Worm (Caenorhabditis elegans): ENCODE results near the gene msp-51.

The msp-51 gene

ce11 chrIV:5290547-5290946, 4.6 kb downstream of the msp-51 start, which contains the start of gene nlp-47:
Gene nlp-47 (plus strand): TSS chrIV:5290847.
- TF ChIP-seq blmp-1 (tag; optimal IDR thresholded peaks at IDR 0.05; ENCODE audit: insufficient read depth) (no peak), sma-9 (GFP tag; optimal IDR thresholded peaks at IDR 0.05) (no peak), sma-9 (tag; optimal IDR thresholded peaks at IDR 0.05) (no peak), zag-1 (tag; optimal IDR thresholded peaks at IDR 0.05) (no peak), F13H6.1 (tag; optimal IDR thresholded peaks at IDR 0.05) (no peak), lin-39 (tag; optimal IDR thresholded peaks at IDR 0.05) (no peak), nhr-6 (tag; optimal IDR thresholded peaks at IDR 0.05) (no peak), lsy-2 (tag; optimal IDR thresholded peaks at IDR 0.05) (no peak), C34F6.9 (tag; optimal IDR thresholded peaks at IDR 0.05) (no peak), elt-3 (tag; optimal IDR thresholded peaks at IDR 0.05) (no peak), sma-3 (GFP tag; optimal IDR thresholded peaks at IDR 0.05) (no peak), elt-1 (tag; optimal IDR thresholded peaks at IDR 0.05) (no peak)

ce11 chrIV:5288932-5289331, 6.2 kb downstream of the msp-51 start:
- TF ChIP-seq gmeb-1 (tag; optimal IDR thresholded peaks at IDR 0.05) = no peak
- TF ChIP-seq nhr-77 (tag; optimal IDR thresholded peaks at IDR 0.05) = no peak
- no peak for TF ChIP-seq unc-55 (GFP tag; optimal IDR thresholded peaks at IDR 0.05)
- TF ChIP-seq dmd-4 (tag; optimal IDR thresholded peaks at IDR 0.05) = no peak
- TF ChIP-seq nhr-23 (tag; optimal IDR thresholded peaks at IDR 0.05) = no peak

- no peak for TF ChIP-seq sma-9 (GFP tag; optimal IDR thresholded peaks at IDR 0.05)
- TF ChIP-seq sma-9 (tag; optimal IDR thresholded peaks at IDR 0.05) = no peak
- TF ChIP-seq nhr-77 (tag; optimal IDR thresholded peaks at IDR 0.05) = no peak
- TF ChIP-seq R02D3.7 (tag; optimal IDR thresholded peaks at IDR 0.05) = no peak
- no peak for TF ChIP-seq snpc-4 (tag; optimal IDR thresholded peaks at IDR 0.05)
- TF ChIP-seq lin-13 (GFP tag; optimal IDR thresholded peaks at IDR 0.05) = no peak
- no peak for TF ChIP-seq crh-2 (tag; optimal IDR thresholded peaks at IDR 0.05)
- TF ChIP-seq C34F6.9 (tag; optimal IDR thresholded peaks at IDR 0.05) = no peak
- TF ChIP-seq nhr-129 (tag; optimal IDR thresholded peaks at IDR 0.05) = no peak
- TF ChIP-seq ceh-82 (tag; optimal IDR thresholded peaks at IDR 0.05) = no peak
These were observed 8.0 kb downstream of the msp-51 start for ce11 chrIV:5287190-5287589.

DNA sequence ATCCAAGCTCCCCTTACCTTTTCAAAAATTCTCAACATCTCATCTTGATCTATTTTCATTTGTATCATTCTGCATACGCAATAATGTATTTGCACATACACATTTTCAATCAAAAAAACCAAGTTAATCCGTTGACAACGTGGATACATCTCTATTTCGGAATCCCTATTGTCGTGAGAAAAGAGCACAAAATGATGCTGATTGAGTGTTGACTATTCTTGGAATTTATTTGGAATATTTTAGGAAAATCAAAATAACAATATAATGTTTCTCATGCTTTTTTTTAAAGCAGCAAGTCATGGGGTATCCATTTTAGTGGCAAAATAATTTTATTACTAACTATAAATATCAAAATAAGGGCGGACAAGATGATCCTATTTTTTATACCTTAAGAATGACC, 13.7 kb downstream of the msp-51 start:
- TF ChIP-seq aly-2 (tag; optimal IDR thresholded peaks at IDR 0.05) (no peak), nhr-12 (tag; optimal IDR thresholded peaks at IDR 0.05) (no peak), F13H6.1 (tag; optimal IDR thresholded peaks at IDR 0.05) (no peak), ztf-4 (tag; optimal IDR thresholded peaks at IDR 0.05) (no peak), lin-39 (tag; optimal IDR thresholded peaks at IDR 0.05) (no peak), snpc-4 (tag; optimal IDR thresholded peaks at IDR 0.05) (no peak), nhr-237 (tag; optimal IDR thresholded peaks at IDR 0.05) (no peak), nhr-77 (tag; optimal IDR thresholded peaks at IDR 0.05) (no peak), nhr-129 (tag; optimal IDR thresholded peaks at IDR 0.05) (no peak), ZK546.5 (tag; optimal IDR thresholded peaks at IDR 0.05) (no peak), ceh-82 (tag; optimal IDR thresholded peaks at IDR 0.05) (no peak), Y55F3AM.14 (GFP tag; optimal IDR thresholded peaks at IDR 0.05) (no peak), sma-9 (GFP tag; optimal IDR thresholded peaks at IDR 0.05) (no peak), sma-9 (tag; optimal IDR thresholded peaks at IDR 0.05) (no peak), nhr-25 (tag; optimal IDR thresholded peaks at IDR 0.05) (no peak), nhr-6 (tag; optimal IDR thresholded peaks at IDR 0.05) (no peak), mab-5 (tag; optimal IDR thresholded peaks at IDR 0.05) (no peak), unc-39 (tag; optimal IDR thresholded peaks at IDR 0.05) (no peak)

ce11 chrIV:5277752-5278151, 17.4 kb downstream of the msp-51 start, which contains the start of gene F36H12.17:
Gene F36H12.17 (minus strand): TSS chrIV:5277852.
- TF ChIP-seq ZK546.5 (tag; optimal IDR thresholded peaks at IDR 0.05) = no peak
- TF ChIP-seq mab-5 (tag; optimal IDR thresholded peaks at IDR 0.05) = no peak
- no peak for TF ChIP-seq nhr-23 (tag; optimal IDR thresholded peaks at IDR 0.05)
- TF ChIP-seq ama-1 (optimal IDR thresholded peaks at IDR 0.05) = no peak
- TF ChIP-seq nhr-129 (tag; optimal IDR thresholded peaks at IDR 0.05) = no peak
- no peak for TF ChIP-seq dmd-4 (tag; optimal IDR thresholded peaks at IDR 0.05)
- TF ChIP-seq sma-9 (GFP tag; optimal IDR thresholded peaks at IDR 0.05) = no peak
- no peak for TF ChIP-seq sma-9 (tag; optimal IDR thresholded peaks at IDR 0.05)
- TF ChIP-seq nhr-25 (tag; optimal IDR thresholded peaks at IDR 0.05) = no peak
- TF ChIP-seq mdl-1 (tag; optimal IDR thresholded peaks at IDR 0.05) = no peak
- no peak for TF ChIP-seq blmp-1 (tag; optimal IDR thresholded peaks at IDR 0.05; ENCODE audit: insufficient read depth)
- TF ChIP-seq lin-13 (GFP tag; optimal IDR thresholded peaks at IDR 0.05) = no peak
- TF ChIP-seq ztf-4 (tag; optimal IDR thresholded peaks at IDR 0.05) = no peak
- TF ChIP-seq nhr-21 (tag; optimal IDR thresholded peaks at IDR 0.05) = no peak
- TF ChIP-seq fos-1 (tag; optimal IDR thresholded peaks at IDR 0.05) = no peak
- TF ChIP-seq unc-62 (GFP tag; optimal IDR thresholded peaks at IDR 0.05) = no peak
